Worm (Caenorhabditis elegans) whole organism, midembryonic: Measurements from ENCODE around the gene chil-17.

Source experiments
- T22C8.4 ChIP-seq: fragments of 200-800 bp; sonication (Bioruptor generic); IDR thresholded peaks from 2 replicates; pipeline ENCODE4 v1.3.6; 2022; ENCODE audit warnings: missing genetic modification characterization, missing compliant biosample characterization
- cog-1 ChIP-seq: sonication (generic microtip); optimal IDR thresholded peaks from 2 replicates; lab custom pipeline; 2016; ENCODE audit warnings: missing genetic modification characterization, missing compliant biosample characterization
- flt-1 ChIP-seq: fragments of 200-800 bp; sonication (Bioruptor generic); IDR thresholded peaks from 2 replicates; pipeline ENCODE4 v1.3.6; 2022; ENCODE audit warnings: missing genetic modification characterization, missing compliant biosample characterization
- klf-2 ChIP-seq: fragments of 200-800 bp; sonication (Bioruptor generic); conservative IDR thresholded peaks from 2 replicates; pipeline ENCODE4 v1.3.6; 2022; ENCODE audit warnings: missing genetic modification reagents, missing genetic modification characterization, missing compliant biosample characterization
- med-1 ChIP-seq: sonication (generic microtip); optimal IDR thresholded peaks from 2 replicates; lab custom pipeline; 2017; ENCODE audit warnings: missing genetic modification characterization, mild to moderate bottlenecking, missing compliant biosample characterization, antibody characterized with exemption, missing genetic modification reagents; ENCODE audit not compliant: insufficient read depth
- ref-1 ChIP-seq: fragments of 200-800 bp; sonication (Bioruptor generic); conservative IDR thresholded peaks from 2 replicates; pipeline ENCODE4 v1.3.6; 2022; ENCODE audit warnings: missing genetic modification reagents, missing genetic modification characterization, missing compliant biosample characterization
- tab-1 ChIP-seq: fragments of 200-800 bp; sonication (Bioruptor generic); IDR thresholded peaks from 2 replicates; pipeline ENCODE4 v1.3.6; 2022; ENCODE audit warnings: missing genetic modification characterization, missing compliant biosample characterization
- ztf-23 ChIP-seq: fragments of 200-800 bp; sonication (Bioruptor generic); IDR thresholded peaks from 2 replicates; pipeline ENCODE4 v1.3.6; 2022; ENCODE audit warnings: missing genetic modification reagents, missing genetic modification characterization, missing compliant biosample characterization
- ztf-29 ChIP-seq: fragments of 200-800 bp; sonication (Bioruptor generic); IDR thresholded peaks from 2 replicates; pipeline ENCODE4 v1.3.6; 2022; ENCODE audit warnings: missing genetic modification reagents, missing genetic modification characterization, missing compliant biosample characterization

ce11 chrII:9482529-9482928 is 42.6 kb upstream of the chil-17 start:
- TF ChIP-seq T22C8.4 (GFP tag; lab: Robert Waterston, UW) (no peak), ref-1 (GFP tag; lab: Robert Waterston, UW) (no peak), ztf-23 (no peak), ztf-29 (GFP tag; lab: Robert Waterston, UW) (no peak), klf-2 (GFP tag; lab: Robert Waterston, UW) (no peak), cog-1 (no peak), flt-1 (no peak), med-1 (GFP tag; lab: Kevin White, UChicago) (no peak), tab-1 (GFP tag; lab: Robert Waterston, UW) (no peak)
